Worm (Caenorhabditis elegans) whole organism, L4 larva: ENCODE data around the gene lron-10.

ENCODE experiments used
- F37D6.2 ChIP-seq: sonication (generic microtip); optimal IDR thresholded peaks from 2 replicates; lab custom pipeline; 2016; ENCODE audit warnings: mild to moderate bottlenecking, missing genetic modification characterization, missing compliant biosample characterization
- F49E8.2 ChIP-seq: sonication (generic microtip); optimal IDR thresholded peaks from 2 replicates; lab custom pipeline; 2016; ENCODE audit warnings: missing compliant biosample characterization, mild to moderate bottlenecking, missing genetic modification characterization, borderline replicate concordance
- T26A8.4 ChIP-seq: fragments of 200-800 bp; sonication (Bioruptor generic); IDR thresholded peaks from 2 replicates; pipeline ENCODE4 v1.3.6; 2022; ENCODE audit warnings: missing genetic modification characterization, missing compliant biosample characterization
- ZK337.2 ChIP-seq: fragments of 200-800 bp; sonication (Bioruptor generic); IDR thresholded peaks from 2 replicates; pipeline ENCODE4 v1.3.6; 2022; ENCODE audit warnings: missing genetic modification reagents, missing genetic modification characterization, missing compliant biosample characterization
- ZK546.5 ChIP-seq, 2 experiments: sonication (generic microtip); optimal IDR thresholded peaks; 2 replicates each; lab custom pipeline; 2017; ENCODE audit warnings: missing biosample characterization in 2 of 2, missing genetic modification characterization in 2 of 2
- aha-1 ChIP-seq: fragments of 150-350 bp; peaks from one replicate; lab custom pipeline; 2014; ENCODE audit warnings: missing biosample characterization, missing genetic modification characterization
- ama-1 ChIP-seq: fragments of 150-350 bp; optimal IDR thresholded peaks from 2 replicates; lab custom pipeline; 2014; ENCODE audit warnings: inconsistent platforms, mixed read lengths
- arid-1 ChIP-seq: fragments of 200-800 bp; sonication (Bioruptor generic); conservative IDR thresholded peaks from 2 replicates; pipeline ENCODE4 v1.3.6; 2022; ENCODE audit warnings: missing genetic modification reagents, missing genetic modification characterization, missing compliant biosample characterization
- ceh-32 ChIP-seq: sonication (generic microtip); optimal IDR thresholded peaks from 2 replicates; lab custom pipeline; 2016; ENCODE audit warnings: mild to moderate bottlenecking, missing genetic modification characterization, missing compliant biosample characterization; ENCODE audit not compliant: poor library complexity
- ceh-82 ChIP-seq: sonication (generic microtip); optimal IDR thresholded peaks from 2 replicates; lab custom pipeline; 2017; ENCODE audit warnings: missing biosample characterization, missing genetic modification characterization
- cey-2 ChIP-seq: sonication (generic microtip); optimal IDR thresholded peaks from 3 replicates; lab custom pipeline; 2017; ENCODE audit warnings: missing genetic modification characterization, mild to moderate bottlenecking, missing compliant biosample characterization, antibody characterized with exemption, borderline replicate concordance; ENCODE audit not compliant: insufficient read depth
- daf-16 ChIP-seq, 3 experiments: sonication (generic microtip); optimal IDR thresholded peaks; 2 replicates each; lab custom pipeline; 2016 to 2017; ENCODE audit warnings: missing genetic modification characterization in 3 of 3, missing genetic modification reagents in 3 of 3, mild to moderate bottlenecking in 2 of 3, missing compliant biosample characterization in 2 of 3, missing biosample characterization in 1 of 3, moderate library complexity in 1 of 3
- dmd-6 ChIP-seq: fragments of 200-800 bp; sonication (Bioruptor generic); IDR thresholded peaks from 2 replicates; pipeline ENCODE4 v1.3.6; 2022; ENCODE audit warnings: missing genetic modification reagents, missing genetic modification characterization, missing compliant biosample characterization
- dpl-1 ChIP-seq: fragments of 150-350 bp; optimal IDR thresholded peaks from 2 replicates; lab custom pipeline; 2014; ENCODE audit warnings: missing biosample characterization, missing genetic modification reagents, missing genetic modification characterization
- duxl-1 ChIP-seq: sonication (generic microtip); optimal IDR thresholded peaks from 2 replicates; lab custom pipeline; 2016; ENCODE audit warnings: mild to moderate bottlenecking, missing genetic modification characterization, moderate library complexity, missing compliant biosample characterization; ENCODE audit not compliant: poor library complexity
- dve-1 ChIP-seq: sonication (generic microtip); optimal IDR thresholded peaks from 2 replicates; lab custom pipeline; 2017; ENCODE audit warnings: antibody characterized with exemption, mild to moderate bottlenecking, missing genetic modification characterization, missing compliant biosample characterization; ENCODE audit not compliant: insufficient read depth
- hlh-11 ChIP-seq: fragments of 200-800 bp; sonication (Bioruptor generic); optimal IDR thresholded peaks from 2 replicates; lab custom pipeline; 2018; ENCODE audit warnings: mild to moderate bottlenecking, missing genetic modification characterization, missing compliant biosample characterization
- hlh-30 ChIP-seq: sonication (generic microtip); optimal IDR thresholded peaks from 2 replicates; lab custom pipeline; 2017; ENCODE audit warnings: antibody characterized with exemption, mild to moderate bottlenecking, missing genetic modification characterization, missing compliant biosample characterization; ENCODE audit not compliant: insufficient read depth
- lin-13 ChIP-seq: fragments of 150-350 bp; optimal IDR thresholded peaks from 2 replicates; lab custom pipeline; 2014; ENCODE audit warnings: missing biosample characterization, missing genetic modification reagents, missing genetic modification characterization
- lin-38 ChIP-seq: fragments of 200-800 bp; sonication (Bioruptor generic); IDR thresholded peaks from 2 replicates; pipeline ENCODE4 v1.3.6; 2022; ENCODE audit warnings: missing genetic modification reagents, missing genetic modification characterization, missing compliant biosample characterization
- lin-39 ChIP-seq: fragments of 150-350 bp; optimal IDR thresholded peaks from 2 replicates; lab custom pipeline; 2014; ENCODE audit warnings: missing biosample characterization, missing genetic modification reagents, missing genetic modification characterization
- lir-3 ChIP-seq: sonication (generic microtip); optimal IDR thresholded peaks from 2 replicates; lab custom pipeline; 2016; ENCODE audit warnings: mild to moderate bottlenecking, missing genetic modification characterization, missing compliant biosample characterization
- lsy-2 ChIP-seq, 2 experiments: fragments of 150-350 bp in 1 of 2; sonication (generic microtip) in 1 of 2; optimal IDR thresholded peaks; 2 replicates each; lab custom pipeline; 2014 to 2017; ENCODE audit warnings: missing biosample characterization in 2 of 2, missing genetic modification characterization in 2 of 2
- madf-9 ChIP-seq: fragments of 200-800 bp; sonication (Bioruptor generic); conservative IDR thresholded peaks from 2 replicates; pipeline ENCODE4 v1.3.6; 2022; ENCODE audit warnings: missing genetic modification reagents, missing genetic modification characterization, missing compliant biosample characterization
- mep-1 ChIP-seq: fragments of 150-350 bp; sonication (generic microtip); optimal IDR thresholded peaks from 3 replicates; lab custom pipeline; 2014; ENCODE audit warnings: missing biosample characterization, missing genetic modification characterization
- mxl-3 ChIP-seq: fragments of 200-800 bp; sonication (Bioruptor generic); optimal IDR thresholded peaks from 2 replicates; lab custom pipeline; 2018; ENCODE audit warnings: mild to moderate bottlenecking, missing genetic modification characterization, missing compliant biosample characterization
- nhr-28 ChIP-seq: fragments of 150-350 bp; optimal IDR thresholded peaks from 2 replicates; lab custom pipeline; 2014; ENCODE audit warnings: missing biosample characterization, missing genetic modification characterization
- nhr-41 ChIP-seq: fragments of 200-800 bp; sonication (Bioruptor generic); IDR thresholded peaks from 2 replicates; pipeline ENCODE4 v1.3.6; 2022; ENCODE audit warnings: missing genetic modification reagents, missing genetic modification characterization, missing compliant biosample characterization
- nhr-6 ChIP-seq: fragments of 150-350 bp; optimal IDR thresholded peaks from 2 replicates; lab custom pipeline; 2014; ENCODE audit warnings: missing biosample characterization, missing genetic modification characterization
- pha-4 ChIP-seq, 2 experiments: fragments of 150-350 bp in 1 of 2; fragments of 200-800 bp in 1 of 2; sonication (Bioruptor generic) in 1 of 2; IDR thresholded peaks in 1 of 2; optimal IDR thresholded peaks in 1 of 2; 2 replicates each; pipeline versions ENCODE4 v1.3.6 to Lab custom; 2014 to 2022; ENCODE audit warnings: missing genetic modification characterization in 2 of 2, missing genetic modification reagents in 2 of 2, missing biosample characterization in 1 of 2, missing compliant biosample characterization in 1 of 2
- pqm-1 ChIP-seq: sonication (generic microtip); optimal IDR thresholded peaks from 2 replicates; lab custom pipeline; 2017; ENCODE audit warnings: missing biosample characterization, missing genetic modification characterization
- rbr-2 ChIP-seq: sonication (generic microtip); optimal IDR thresholded peaks from 2 replicates; lab custom pipeline; 2016; ENCODE audit warnings: missing genotype, missing genetic modification characterization, missing compliant biosample characterization
- saeg-2 ChIP-seq: fragments of 200-800 bp; sonication (Bioruptor generic); IDR thresholded peaks from 2 replicates; pipeline ENCODE4 v1.3.6; 2022; ENCODE audit warnings: missing genetic modification reagents, missing genetic modification characterization, missing compliant biosample characterization
- snpc-1.2 ChIP-seq: fragments of 200-800 bp; sonication (Bioruptor generic); IDR thresholded peaks from 2 replicates; pipeline ENCODE4 v1.3.6; 2022; ENCODE audit warnings: missing genetic modification reagents, missing genetic modification characterization, missing compliant biosample characterization
- snpc-4 ChIP-seq: fragments of 150-350 bp; optimal IDR thresholded peaks from 2 replicates; lab custom pipeline; 2014; ENCODE audit warnings: missing biosample characterization, missing genetic modification characterization
- spr-1 ChIP-seq: sonication (generic microtip); optimal IDR thresholded peaks from 2 replicates; lab custom pipeline; 2016; ENCODE audit warnings: mild to moderate bottlenecking, missing genetic modification characterization, missing compliant biosample characterization
- unc-39 ChIP-seq: sonication (generic microtip); optimal IDR thresholded peaks from 2 replicates; lab custom pipeline; 2017; ENCODE audit warnings: missing biosample characterization, missing genetic modification characterization
- unc-62 ChIP-seq, 3 experiments: fragments of 150-350 bp in 1 of 3; sonication (generic microtip); optimal IDR thresholded peaks in 2 of 3; peaks in 1 of 3; 1 replicate in 1 of 3; 2 replicates in 2 of 3; lab custom pipeline; 2014 to 2017; ENCODE audit warnings: missing biosample characterization in 3 of 3, missing genetic modification characterization in 3 of 3, missing genetic modification reagents in 3 of 3, missing genotype in 1 of 3
- vab-7 ChIP-seq: fragments of 200-800 bp; sonication (Bioruptor generic); IDR thresholded peaks from 2 replicates; pipeline ENCODE4 v1.3.6; 2022; ENCODE audit warnings: missing genetic modification reagents, missing genetic modification characterization, missing compliant biosample characterization
- zag-1 ChIP-seq: fragments of 150-350 bp; optimal IDR thresholded peaks from 2 replicates; lab custom pipeline; 2014; ENCODE audit warnings: missing biosample characterization, missing genetic modification characterization
- zip-2 ChIP-seq: fragments of 150-350 bp; optimal IDR thresholded peaks from 2 replicates; lab custom pipeline; 2014; ENCODE audit warnings: missing biosample characterization, missing genetic modification characterization

lron-10 gene

ce11 chrIII:10634034-10634433 lies 12.9 kb upstream of the lron-10 start (continued):
- TF ChIP-seq zag-1 = no peak
- TF ChIP-seq rbr-2 (tag; lab: Kevin White, UChicago) = peak; percentile 92
- peak in 1 of 2 experiments; percentile 42 for TF ChIP-seq daf-16 (GFP tag; optimal IDR thresholded peaks at IDR 0.05; lab: Kevin White, UChicago)
- TF ChIP-seq daf-16 (tag; optimal IDR thresholded peaks at IDR 0.05; lab: Kevin White, UChicago) = peak; percentile 62
- peak; percentile 53; the same call in 1 of the 2 replicates for TF ChIP-seq snpc-1.2 (GFP tag; lab: Robert Waterston, UW)
- TF ChIP-seq dmd-6 (GFP tag; lab: Robert Waterston, UW) = peak; percentile 71
- TF ChIP-seq pha-4 (GFP tag; IDR thresholded peaks at IDR 0.05; lab: Robert Waterston, UW) = peak; percentile 93
- no peak for TF ChIP-seq pha-4 (tag; optimal IDR thresholded peaks at IDR 0.05; lab: Kevin White, UChicago)
- TF ChIP-seq zip-2 (tag; lab: Kevin White, UChicago) = peak; percentile 3
- peak; percentile 93 for TF ChIP-seq dve-1 (tag; lab: Kevin White, UChicago)
- TF ChIP-seq duxl-1 = peak; percentile 70
- no peak for TF ChIP-seq cey-2 (tag; lab: Kevin White, UChicago)
- TF ChIP-seq hlh-30 = peak; percentile 84
- TF ChIP-seq F37D6.2 (tag; lab: Kevin White, UChicago) = peak; percentile 81
- no peak for TF ChIP-seq ceh-32 (tag; lab: Kevin White, UChicago)
- peak; percentile 74 for TF ChIP-seq nhr-28 (tag; lab: Kevin White, UChicago)
- TF ChIP-seq arid-1 (GFP tag; lab: Robert Waterston, UW) = peak; percentile 60; the same call in 1 of the 2 replicates
- TF ChIP-seq mep-1 (tag; lab: Kevin White, UChicago) = peak; percentile 94
- TF ChIP-seq mxl-3 (GFP tag; lab: Kevin White, UChicago) = peak; percentile 90
- no peak for TF ChIP-seq lir-3
- peak in 1 of 2 experiments; percentile 33 for TF ChIP-seq ZK546.5 (tag; optimal IDR thresholded peaks at IDR 0.05; lab: Kevin White, UChicago)
- peak; percentile 92; the same call in 1 of the 2 replicates for TF ChIP-seq nhr-41 (GFP tag; lab: Robert Waterston, UW)
- TF ChIP-seq aha-1 (tag; lab: Kevin White, UChicago) = peak; percentile 99
- TF ChIP-seq saeg-2 (GFP tag; lab: Robert Waterston, UW) = peak; percentile 88
- peak; percentile 65; the same call in 1 of the 2 replicates for TF ChIP-seq vab-7 (GFP tag; lab: Robert Waterston, UW)
- peak; percentile 83 for TF ChIP-seq T26A8.4 (GFP tag; lab: Robert Waterston, UW)
- no peak for TF ChIP-seq pqm-1 (tag; lab: Kevin White, UChicago)
- peak; percentile 60 for TF ChIP-seq dpl-1 (GFP tag; lab: Kevin White, UChicago)
- peak; percentile 80 for TF ChIP-seq spr-1
- TF ChIP-seq madf-9 (GFP tag; lab: Robert Waterston, UW) = peak; percentile 54; the same call in 1 of the 2 replicates
- TF ChIP-seq nhr-6 (tag; lab: Kevin White, UChicago) = peak; percentile 93
- TF ChIP-seq F49E8.2 = no peak
- peak; percentile 71 to 87 for TF ChIP-seq lsy-2 (tag; optimal IDR thresholded peaks at IDR 0.05; lab: Kevin White, UChicago)
- TF ChIP-seq lin-13 (GFP tag; lab: Kevin White, UChicago) = peak; percentile 77
- TF ChIP-seq lin-38 (GFP tag; lab: Robert Waterston, UW) = peak; percentile 70
- peak; percentile 97 for TF ChIP-seq hlh-11 (tag; lab: Kevin White, UChicago)

- no peak for TF ChIP-seq pqm-1 (tag; lab: Kevin White, UChicago)
- TF ChIP-seq unc-62 (GFP tag; optimal IDR thresholded peaks at IDR 0.05 in 1 of 2; lab: Kevin White, UChicago) = peak in 1 of 2 experiments; percentile 46
- TF ChIP-seq unc-62 (tag; optimal IDR thresholded peaks at IDR 0.05; lab: Kevin White, UChicago) = no peak
- no peak for TF ChIP-seq unc-39 (tag; lab: Kevin White, UChicago)
- peak; percentile 91 for TF ChIP-seq aha-1 (tag; lab: Kevin White, UChicago)
- TF ChIP-seq ama-1 (lab: Kevin White, UChicago) = no peak
- no peak for TF ChIP-seq snpc-4 (tag; lab: Kevin White, UChicago)
- no peak for TF ChIP-seq daf-16 (GFP tag; optimal IDR thresholded peaks at IDR 0.05; lab: Kevin White, UChicago)
- no peak for TF ChIP-seq daf-16 (tag; optimal IDR thresholded peaks at IDR 0.05; lab: Kevin White, UChicago)
- no peak for TF ChIP-seq ZK337.2 (GFP tag; lab: Robert Waterston, UW)
- TF ChIP-seq ceh-82 (tag; lab: Kevin White, UChicago) = no peak
- TF ChIP-seq lin-39 (tag; lab: Kevin White, UChicago) = no peak
Measured at ce11 chrIII:10633403-10633674, 12.2 kb upstream of the lron-10 start, which contains the start of gene Y39A1A.9. TSS of gene Y39A1A.9 (minus strand) at chrIII:10633501.
